Fruit fly (Drosophila melanogaster): ENCODE measurements around the gene numb.

dm6 chr2L:9495870-9496269 lies 58.6 kb downstream of the numb start:
- TF ChIP-seq CTCF (optimal IDR thresholded peaks at IDR 0.05) (no peak), CG8478 (optimal IDR thresholded peaks at IDR 0.05) (no peak)

Measured in S2 (cell line).